Fruit fly (Drosophila melanogaster): ENCODE measurements around the gene CG33710.

CG33710 gene

DNA sequence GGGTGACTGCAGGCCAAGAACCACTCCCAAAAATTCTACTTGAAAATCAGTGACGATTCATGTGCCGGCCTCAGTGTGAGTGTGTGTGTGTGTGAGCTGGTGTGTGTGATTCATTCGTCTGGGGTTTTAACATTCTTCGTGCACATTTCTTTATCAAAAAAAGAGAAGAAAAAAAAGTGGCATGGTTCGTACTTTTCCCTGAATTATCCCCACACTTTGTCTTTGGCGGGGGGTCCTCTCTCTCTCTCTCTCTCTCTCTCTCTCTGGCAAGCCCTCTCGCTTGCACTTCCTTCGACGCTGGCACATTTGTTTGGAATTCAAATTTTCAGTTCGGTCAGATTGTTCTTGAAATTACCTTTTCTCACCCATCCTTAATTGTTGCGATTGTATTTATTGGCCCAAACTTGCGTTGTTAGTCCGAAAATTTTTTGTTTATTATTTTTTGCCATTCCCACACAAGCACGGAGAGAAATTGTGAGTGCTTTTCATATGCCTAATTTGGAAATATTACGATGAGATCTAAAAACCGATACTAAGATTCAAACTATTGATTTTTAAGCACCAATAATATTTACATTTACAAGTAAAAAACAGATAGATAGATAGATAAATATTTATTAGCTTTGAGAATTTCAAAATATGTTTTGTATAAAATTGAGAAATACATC lies 23.4 kb downstream of the CG33710 start (continued):
- TF ChIP-seq gt (GFP tag; IDR thresholded peaks at IDR 0.05) (no peak), Opbp (GFP tag; IDR thresholded peaks at IDR 0.05; ENCODE audit: partially characterized antibody) (no peak), CG2202 (tag; optimal IDR thresholded peaks at IDR 0.05) (no peak), CG33557 (GFP tag; optimal IDR thresholded peaks at IDR 0.05) (peak; percentile 16), CG6765 (GFP tag; optimal IDR thresholded peaks at IDR 0.05) (no peak), CG7357 (GFP tag; IDR thresholded peaks at IDR 0.05) (no peak), ERR (GFP tag; optimal IDR thresholded peaks at IDR 0.05) (no peak), schlank (tag; optimal IDR thresholded peaks at IDR 0.05) (no peak), Dp (GFP tag; optimal IDR thresholded peaks at IDR 0.05) (no peak), nom (GFP tag; optimal IDR thresholded peaks at IDR 0.05) (no peak), CG15269 (tag; optimal IDR thresholded peaks at IDR 0.05) (peak; percentile 44), Gug (GFP tag; IDR thresholded peaks at IDR 0.05) (no peak), CG17361 (GFP tag; IDR thresholded peaks at IDR 0.05) (peak; percentile 39; the same call in 1 of the 3 replicates), CG9727 (GFP tag; optimal IDR thresholded peaks at IDR 0.05) (no peak), br (optimal IDR thresholded peaks at IDR 0.05) (no peak), CG13424 (tag; optimal IDR thresholded peaks at IDR 0.05) (peak; percentile 9), dm (GFP tag; optimal IDR thresholded peaks at IDR 0.05) (no peak), CG1529 (GFP tag; optimal IDR thresholded peaks at IDR 0.05) (no peak), CG18764 (GFP tag; optimal IDR thresholded peaks at IDR 0.05) (no peak), dmrt11E (tag; optimal IDR thresholded peaks at IDR 0.05) (no peak), stwl (tag; optimal IDR thresholded peaks at IDR 0.05) (no peak), ro (GFP tag; IDR thresholded peaks at IDR 0.05) (no peak), CG11504 (tag; optimal IDR thresholded peaks at IDR 0.05) (peak; percentile 35), unc-4 (GFP tag; IDR thresholded peaks at IDR 0.05; ENCODE audit: partially characterized antibody) (no peak), Chrac-16 (GFP tag; optimal IDR thresholded peaks at IDR 0.05) (no peak), Neu2 (GFP tag; optimal IDR thresholded peaks at IDR 0.05; ENCODE audit: borderline replicate concordance) (no peak), CG10274 (GFP tag; optimal IDR thresholded peaks at IDR 0.05) (no peak), jumu (GFP tag; optimal IDR thresholded peaks at IDR 0.05) (no peak), HHEX (GFP tag; optimal IDR thresholded peaks at IDR 0.05) (no peak), ewg (GFP tag; optimal IDR thresholded peaks at IDR 0.05) (no peak), CG11696 (GFP tag; IDR thresholded peaks at IDR 0.05) (no peak), CG10565 (GFP tag; optimal IDR thresholded peaks at IDR 0.05) (no peak), unpg (GFP tag; optimal IDR thresholded peaks at IDR 0.05) (no peak), CG6813 (GFP tag; optimal IDR thresholded peaks at IDR 0.05) (peak; percentile 13), CG13296 (GFP tag; optimal IDR thresholded peaks at IDR 0.05) (no peak), gfzf (GFP tag; optimal IDR thresholded peaks at IDR 0.05) (no peak), sima (GFP tag; optimal IDR thresholded peaks at IDR 0.05) (no peak), CG17829 (tag; optimal IDR thresholded peaks at IDR 0.05) (no peak), H15 (GFP tag; IDR thresholded peaks at IDR 0.05) (no peak), CG30020 (tag; optimal IDR thresholded peaks at IDR 0.05) (no peak), slbo (GFP tag; IDR thresholded peaks at IDR 0.05) (peak; percentile 56; the same call in 1 of the 2 replicates), CG11085 (GFP tag; IDR thresholded peaks at IDR 0.05) (no peak), onecut (GFP tag; IDR thresholded peaks at IDR 0.05) (no peak), tio (GFP tag; optimal IDR thresholded peaks at IDR 0.05) (peak; percentile 8), CG10979 (tag; optimal IDR thresholded peaks at IDR 0.05) (no peak), sqz (GFP tag; optimal IDR thresholded peaks at IDR 0.05) (peak; percentile 92), nerfin-2 (GFP tag; IDR thresholded peaks at IDR 0.05; ENCODE audit: partially characterized antibody) (no peak), Fer3 (tag; optimal IDR thresholded peaks at IDR 0.05) (peak; percentile 47), sug (tag; optimal IDR thresholded peaks at IDR 0.05) (peak; percentile 93), ara (GFP tag; IDR thresholded peaks at IDR 0.05) (no peak)

All from whole organism, embryonic.